Worm (Caenorhabditis elegans): ENCODE measurements around the gene sre-43.

ce11 chrII:13954979-13955378 lies 13.9 kb downstream of the sre-43 start:
- TF ChIP-seq nhr-76 (tag; optimal IDR thresholded peaks at IDR 0.05) (no peak), sptf-1 (tag; optimal IDR thresholded peaks at IDR 0.05) (no peak), snpc-4 (tag; optimal IDR thresholded peaks at IDR 0.05) (no peak), nhr-2 (tag; optimal IDR thresholded peaks at IDR 0.05) (no peak), blmp-1 (tag; optimal IDR thresholded peaks at IDR 0.05) (no peak), ztf-11 (tag; optimal IDR thresholded peaks at IDR 0.05) (no peak), elt-3 (tag; optimal IDR thresholded peaks at IDR 0.05) (no peak), bed-3 (GFP tag; optimal IDR thresholded peaks at IDR 0.05) (no peak), unc-39 (tag; optimal IDR thresholded peaks at IDR 0.05) (no peak)
